Worm (Caenorhabditis elegans): ENCODE measurements around the gene F43D2.7.

F43D2.7 gene

ce11 chrV:14685435-14686058 lies 45.6 kb upstream of the F43D2.7 start, which contains the start of gene C47E8.4 (continued):
- no peak for TF ChIP-seq ceh-16 (tag; optimal IDR thresholded peaks at IDR 0.05)
- TF ChIP-seq ztf-4 (tag; optimal IDR thresholded peaks at IDR 0.05) = peak; percentile 93

- TF ChIP-seq mml-1 (tag; optimal IDR thresholded peaks at IDR 0.05) (no peak), lsy-12 (tag; optimal IDR thresholded peaks at IDR 0.05) (no peak), fkh-2 (tag; optimal IDR thresholded peaks at IDR 0.05) (no peak), aly-2 (tag; optimal IDR thresholded peaks at IDR 0.05) (no peak), hmg-11 (tag; optimal IDR thresholded peaks at IDR 0.05) (no peak), nhr-25 (tag; optimal IDR thresholded peaks at IDR 0.05) (peak; percentile 23), tbx-2 (tag; optimal IDR thresholded peaks at IDR 0.05) (no peak), skn-1 (tag; optimal IDR thresholded peaks at IDR 0.05) (no peak), jun-1 (tag; optimal IDR thresholded peaks at IDR 0.05) (no peak), ceh-28 (tag; optimal IDR thresholded peaks at IDR 0.05) (no peak), nhr-23 (tag; optimal IDR thresholded peaks at IDR 0.05) (peak; percentile 9), nfya-1 (tag; optimal IDR thresholded peaks at IDR 0.05; ENCODE audit: insufficient read depth) (no peak), elt-2 (tag; optimal IDR thresholded peaks at IDR 0.05) (peak; percentile 6), eor-1 (tag; optimal IDR thresholded peaks at IDR 0.05) (no peak), fkh-10 (GFP tag; optimal IDR thresholded peaks at IDR 0.05) (no peak), nhr-77 (tag; optimal IDR thresholded peaks at IDR 0.05) (no peak), daf-12 (tag; optimal IDR thresholded peaks at IDR 0.05) (no peak), mdl-1 (tag; optimal IDR thresholded peaks at IDR 0.05) (no peak), nhr-28 (tag; optimal IDR thresholded peaks at IDR 0.05) (no peak), unc-62 (GFP tag; optimal IDR thresholded peaks at IDR 0.05) (no peak), ceh-82 (tag; optimal IDR thresholded peaks at IDR 0.05) (no peak), R02D3.7 (tag; optimal IDR thresholded peaks at IDR 0.05) (no peak), ama-1 (optimal IDR thresholded peaks at IDR 0.05) (peak; percentile 47), ZK546.5 (tag; optimal IDR thresholded peaks at IDR 0.05) (no peak), egl-27 (tag; optimal IDR thresholded peaks at IDR 0.05) (no peak), nhr-43 (tag; optimal IDR thresholded peaks at IDR 0.05; ENCODE audit: poor library complexity, severe bottlenecking) (no peak)
Observed at ce11 chrV:14684359-14685312, 44.7 kb upstream of the F43D2.7 start, which contains the start of gene hsp-90. Gene hsp-90 (plus strand): TSS chrV:14684918.

- TF ChIP-seq nhr-67 (tag; optimal IDR thresholded peaks at IDR 0.05) (no peak), nhr-237 (tag; optimal IDR thresholded peaks at IDR 0.05) (no peak), skn-1 (tag; optimal IDR thresholded peaks at IDR 0.05) (no peak), hmg-11 (tag; optimal IDR thresholded peaks at IDR 0.05) (no peak), daf-12 (tag; optimal IDR thresholded peaks at IDR 0.05) (no peak), nhr-28 (tag; optimal IDR thresholded peaks at IDR 0.05) (no peak), lsy-12 (tag; optimal IDR thresholded peaks at IDR 0.05) (no peak), lin-15B (tag; optimal IDR thresholded peaks at IDR 0.05) (no peak), pha-4 (tag; optimal IDR thresholded peaks at IDR 0.05) (no peak), nhr-25 (tag; optimal IDR thresholded peaks at IDR 0.05) (no peak), nhr-77 (tag; optimal IDR thresholded peaks at IDR 0.05) (no peak)
Observed at ce11 chrV:14683926-14684325, 44.0 kb upstream of the F43D2.7 start.

- TF ChIP-seq ztf-11 (tag; optimal IDR thresholded peaks at IDR 0.05) = no peak
- TF ChIP-seq mdl-1 (tag; optimal IDR thresholded peaks at IDR 0.05) = no peak
- no peak for TF ChIP-seq nfya-1 (tag; optimal IDR thresholded peaks at IDR 0.05; ENCODE audit: insufficient read depth)
- TF ChIP-seq ama-1 (optimal IDR thresholded peaks at IDR 0.05) = peak; percentile 83
Observed at ce11 chrV:14683291-14683690, 43.3 kb upstream of the F43D2.7 start.

ce11 chrV:14682870-14683269 lies 42.9 kb upstream of the F43D2.7 start:
- no peak for TF ChIP-seq ztf-11 (tag; optimal IDR thresholded peaks at IDR 0.05)

All from whole organism, L3 larva.